Fruit fly (Drosophila melanogaster) whole organism, pupa: Measurements from ENCODE around the gene Muc68D.

Source experiments
- CG10348 ChIP-seq: fragments of 200-800 bp; sonication (Bioruptor generic); IDR thresholded peaks from 2 replicates; pipeline ENCODE4 v1.3.6; 2022; ENCODE audit warnings: missing biosample characterization, missing genetic modification characterization
- CG14655 ChIP-seq: fragments of 200-800 bp; sonication (Bioruptor generic); optimal IDR thresholded peaks from 3 replicates; lab custom pipeline; 2017; ENCODE audit warnings: mild to moderate bottlenecking, missing biosample characterization, missing genetic modification reagents, missing genetic modification characterization
- CG15710 ChIP-seq: fragments of 200-800 bp; sonication (Bioruptor generic); optimal IDR thresholded peaks from 2 replicates; lab custom pipeline; 2018; ENCODE audit warnings: missing biosample characterization, mild to moderate bottlenecking, missing genetic modification characterization, moderate library complexity
- CG32121 ChIP-seq: fragments of 200-800 bp; sonication (Bioruptor generic); IDR thresholded peaks from 2 replicates; pipeline ENCODE4 v1.3.6; 2022; ENCODE audit warnings: missing biosample characterization, missing genetic modification characterization
- CG34367 ChIP-seq: fragments of 200-800 bp; sonication (Bioruptor generic); optimal IDR thresholded peaks from 2 replicates; lab custom pipeline; 2018; ENCODE audit warnings: missing biosample characterization, mild to moderate bottlenecking, missing genetic modification characterization
- CG8159 ChIP-seq: fragments of 200-800 bp; sonication (Bioruptor generic); optimal IDR thresholded peaks from 3 replicates; lab custom pipeline; 2018; ENCODE audit warnings: missing biosample characterization, mild to moderate bottlenecking, missing genetic modification characterization, moderate library complexity
- EcR ChIP-seq: fragments of 200-800 bp; sonication (Bioruptor generic); optimal IDR thresholded peaks from 3 replicates; lab custom pipeline; 2019; ENCODE audit warnings: missing biosample characterization, missing genetic modification characterization, mild to moderate bottlenecking, moderate library complexity, missing genetic modification reagents
- Snoo ChIP-seq: fragments of 200-800 bp; sonication (Bioruptor generic); optimal IDR thresholded peaks from 3 replicates; lab custom pipeline; 2017; ENCODE audit warnings: missing biosample characterization, mild to moderate bottlenecking, missing genetic modification characterization, inconsistent platforms
- fd96Ca ChIP-seq: fragments of 200-800 bp; sonication (Bioruptor generic); IDR thresholded peaks from 3 replicates; pipeline ENCODE4 v1.3.6; 2022; ENCODE audit warnings: missing biosample characterization, missing genetic modification characterization

DNA sequence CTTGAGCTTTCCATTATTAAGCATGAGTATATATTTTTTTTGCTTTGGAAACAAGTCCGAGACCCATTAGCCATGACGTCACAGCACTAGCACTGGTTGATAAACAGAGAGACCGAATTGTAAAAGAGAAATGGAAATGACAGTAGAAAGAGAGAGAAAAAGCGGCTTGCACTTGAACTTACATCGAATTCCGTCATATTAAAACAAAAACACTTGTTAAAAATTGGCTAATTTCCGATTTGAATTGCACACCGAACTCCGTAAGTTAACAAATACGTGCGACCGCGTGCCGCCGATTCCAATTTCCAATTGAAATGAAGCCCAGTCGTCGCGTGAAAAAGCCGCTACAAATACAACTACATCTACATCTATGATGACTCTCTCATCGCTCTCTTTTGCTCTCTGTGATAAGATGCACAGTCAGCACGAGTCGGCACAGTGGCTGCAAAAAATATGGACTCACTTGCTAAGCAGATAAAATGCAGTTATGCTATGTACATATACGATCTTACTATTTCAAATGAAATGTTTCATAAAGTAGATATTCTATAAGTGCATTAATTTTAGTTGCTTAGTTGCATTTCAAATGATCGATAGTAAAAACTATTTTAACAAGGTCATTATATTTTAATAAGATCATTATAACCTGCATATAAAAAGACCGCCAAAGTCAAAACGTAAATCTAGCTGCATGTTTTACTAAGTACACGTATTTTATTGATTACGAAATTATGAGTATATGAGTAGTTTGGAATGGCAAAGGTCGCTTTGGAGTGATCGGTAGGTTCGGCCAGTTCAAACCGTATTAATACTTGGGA lies 47.9 kb upstream of the Muc68D start:
- no peak for TF ChIP-seq CG8159 (tag; lab: Kevin White, UChicago)
- no peak for TF ChIP-seq CG10348 (GFP tag; lab: Robert Waterston, UW)
- TF ChIP-seq CG34367, result no peak
- TF ChIP-seq CG32121 (GFP tag; lab: Robert Waterston, UW), result peak; percentile 63; the same call in 1 of the 2 replicates
- peak; percentile 55 for TF ChIP-seq EcR (GFP tag; lab: Kevin White, UChicago)
- TF ChIP-seq Snoo (tag; lab: Kevin White, UChicago), result no peak
- TF ChIP-seq CG15710 (tag; lab: Kevin White, UChicago), result peak; percentile 11
- peak; percentile 27; the same call in 1 of the 3 replicates for TF ChIP-seq fd96Ca
- no peak for TF ChIP-seq CG14655 (GFP tag; lab: Kevin White, UChicago)
